Worm (Caenorhabditis elegans): ENCODE data around the gene clec-229.

ce11 chrV:15327745-15328447, 13.4 kb downstream of the clec-229 start, which contains the start of gene ZK1037.6:
- TF ChIP-seq W03F9.2 (tag; optimal IDR thresholded peaks at IDR 0.05) (no peak), dao-5 (tag; optimal IDR thresholded peaks at IDR 0.05) (no peak)

Measured in whole organism, L4/young adult.